Worm (Caenorhabditis elegans): ENCODE data around the gene F37A4.2.

The F37A4.2 gene

ce11 chrIII:6695189-6695588 is 27.1 kb upstream of the F37A4.2 start (continued):
- TF ChIP-seq unc-86 (tag; optimal IDR thresholded peaks at IDR 0.05) (peak; percentile 71), hlh-17 (GFP tag; optimal IDR thresholded peaks at IDR 0.05; ENCODE audit: borderline replicate concordance) (no peak), unc-30 (tag; optimal IDR thresholded peaks at IDR 0.05) (no peak), rnt-1 (tag; optimal IDR thresholded peaks at IDR 0.05) (no peak), nhr-47 (tag; optimal IDR thresholded peaks at IDR 0.05) (peak; percentile 60), C34B4.2 (tag; optimal IDR thresholded peaks at IDR 0.05) (no peak), nhr-12 (tag; optimal IDR thresholded peaks at IDR 0.05) (no peak), nhr-19 (GFP tag; conservative IDR thresholded peaks at IDR 0.05) (0 out of 2 replicates have a peak, but pooled peaks have one; percentile 4), sox-4 (tag; optimal IDR thresholded peaks at IDR 0.05) (no peak), grh-1 (GFP tag; IDR thresholded peaks at IDR 0.05) (no peak), nhr-20 (tag; optimal IDR thresholded peaks at IDR 0.05) (no peak), ceh-63 (GFP tag; optimal IDR thresholded peaks at IDR 0.05) (no peak), zag-1 (tag; optimal IDR thresholded peaks at IDR 0.05) (no peak), mep-1 (tag; optimal IDR thresholded peaks at IDR 0.05) (peak; percentile 45), lin-35 (GFP tag; optimal IDR thresholded peaks at IDR 0.05) (peak in 1 of 2 experiments; percentile 15), unc-98 (GFP tag; IDR thresholded peaks at IDR 0.05) (no peak), nhr-77 (tag; optimal IDR thresholded peaks at IDR 0.05) (no peak), nhr-76 (tag; optimal IDR thresholded peaks at IDR 0.05) (no peak), ceh-88 (GFP tag; IDR thresholded peaks at IDR 0.05) (no peak), lsy-2 (tag; optimal IDR thresholded peaks at IDR 0.05) (peak in 1 of 2 experiments; percentile 59), unc-130 (tag; optimal IDR thresholded peaks at IDR 0.05) (no peak), mab-9 (GFP tag; IDR thresholded peaks at IDR 0.05) (no peak), mdl-1 (tag; optimal IDR thresholded peaks at IDR 0.05) (no peak), tbx-2 (tag; optimal IDR thresholded peaks at IDR 0.05) (peak; percentile 56), snpc-4 (tag; optimal IDR thresholded peaks at IDR 0.05) (no peak), lin-13 (GFP tag; optimal IDR thresholded peaks at IDR 0.05) (no peak), aly-2 (tag; optimal IDR thresholded peaks at IDR 0.05) (no peak), lin-14 (GFP tag; optimal IDR thresholded peaks at IDR 0.05) (peak; percentile 89), Y116A8C.19 (tag; optimal IDR thresholded peaks at IDR 0.05; ENCODE audit: borderline replicate concordance) (no peak), snu-23 (GFP tag; optimal IDR thresholded peaks at IDR 0.05) (peak; percentile 46), mef-2 (tag; optimal IDR thresholded peaks at IDR 0.05) (no peak), ets-5 (GFP tag; IDR thresholded peaks at IDR 0.05) (no peak), nhr-71 (tag; optimal IDR thresholded peaks at IDR 0.05) (peak; percentile 63), xbp-1 (tag; optimal IDR thresholded peaks at IDR 0.05) (peak; percentile 20), nhr-28 (tag; optimal IDR thresholded peaks at IDR 0.05) (no peak), ceh-82 (tag; optimal IDR thresholded peaks at IDR 0.05) (peak in 2 of 3 experiments; percentile 34 to 71), egl-27 (tag; optimal IDR thresholded peaks at IDR 0.05) (no peak), jun-1 (tag; optimal IDR thresholded peaks at IDR 0.05) (peak; percentile 5), F16B12.6 (tag; optimal IDR thresholded peaks at IDR 0.05) (no peak), ces-1 (GFP tag; optimal IDR thresholded peaks at IDR 0.05) (no peak), hpl-2 (GFP tag; optimal IDR thresholded peaks at IDR 0.05) (no peak), zip-4 (GFP tag; optimal IDR thresholded peaks at IDR 0.05) (no peak), efl-1 (optimal IDR thresholded peaks at IDR 0.05) (peak; percentile 37 to 56), efl-1 (GFP tag; optimal IDR thresholded peaks at IDR 0.05 in 1 of 2) (peak; percentile 5 to 26), nhr-90 (tag; optimal IDR thresholded peaks at IDR 0.05; ENCODE audit: poor library complexity) (no peak), nhr-237 (tag; optimal IDR thresholded peaks at IDR 0.05) (no peak), C16A3.4 (tag; optimal IDR thresholded peaks at IDR 0.05) (no peak), pqm-1 (tag; optimal IDR thresholded peaks at IDR 0.05) (no peak), nhr-84 (tag; optimal IDR thresholded peaks at IDR 0.05) (no peak), tlp-1 (tag; optimal IDR thresholded peaks at IDR 0.05) (no peak), ceh-8 (GFP tag; optimal IDR thresholded peaks at IDR 0.05) (peak; percentile 45), alr-1 (tag; optimal IDR thresholded peaks at IDR 0.05; ENCODE audit: borderline replicate concordance) (no peak), lin-39 (tag; optimal IDR thresholded peaks at IDR 0.05) (no peak), lin-15B (tag; optimal IDR thresholded peaks at IDR 0.05) (no peak)

Measured in whole organism, L1 larva.